Fruit fly (Drosophila melanogaster) whole organism, embryonic: ENCODE results near the gene CG14252.

Experiments used
- CG11085 ChIP-seq: fragments of 200-800 bp; sonication (Bioruptor generic); IDR thresholded peaks from 2 replicates; pipeline ENCODE4 v1.3.6; 2022; ENCODE audit warnings: missing biosample characterization, missing genetic modification characterization
- CG11398 ChIP-seq: fragments of 200-800 bp; sonication (Bioruptor generic); optimal IDR thresholded peaks from 2 replicates; lab custom pipeline; 2016; ENCODE audit warnings: missing biosample characterization, missing genetic modification characterization
- CG14710 ChIP-seq: fragments of 200-800 bp; sonication (Bioruptor generic); optimal IDR thresholded peaks from 3 replicates; lab custom pipeline; 2019; ENCODE audit warnings: missing biosample characterization, mild to moderate bottlenecking, missing genetic modification characterization, moderate library complexity
- CG33213 ChIP-seq: fragments of 200-800 bp; sonication (Bioruptor generic); optimal IDR thresholded peaks from 3 replicates; lab custom pipeline; 2016; ENCODE audit warnings: missing biosample characterization, missing genetic modification characterization
- CG4617 ChIP-seq: fragments of 200-800 bp; sonication (Bioruptor generic); optimal IDR thresholded peaks from 3 replicates; lab custom pipeline; 2016; ENCODE audit warnings: missing biosample characterization, missing genetic modification characterization, borderline replicate concordance
- Dfd ChIP-seq, 2 experiments: fragments of >200 bp; optimal IDR thresholded peaks; 2 replicates each; lab custom pipeline; 2017; ENCODE audit warnings: missing biosample characterization in 2 of 2, missing genetic modification characterization in 2 of 2
- MBD-R2 ChIP-seq: fragments of 200-800 bp; sonication (Bioruptor generic); IDR thresholded peaks from 2 replicates; pipeline ENCODE4 v1.3.6; 2022; ENCODE audit warnings: missing biosample characterization, missing genetic modification characterization
- Poxn ChIP-seq: fragments of 200-800 bp; sonication (Bioruptor generic); IDR thresholded peaks from 2 replicates; pipeline ENCODE4 v1.3.6; 2022; ENCODE audit warnings: missing biosample characterization, missing genetic modification characterization
- gt ChIP-seq: fragments of 200-800 bp; sonication (Bioruptor generic); IDR thresholded peaks from 2 replicates; pipeline ENCODE4 v1.3.6; 2022; ENCODE audit warnings: missing biosample characterization, missing genetic modification characterization
- klu ChIP-seq: fragments of 200-800 bp; sonication (Bioruptor generic); IDR thresholded peaks from 2 replicates; pipeline ENCODE4 v1.3.6; 2022; ENCODE audit warnings: missing biosample characterization, missing genetic modification characterization
- maf-S ChIP-seq: fragments of 200-800 bp; sonication (Bioruptor generic); optimal IDR thresholded peaks from 2 replicates; lab custom pipeline; 2016; ENCODE audit warnings: missing biosample characterization, missing genetic modification characterization
- trh ChIP-seq: fragments of 200-800 bp; sonication (Bioruptor generic); optimal IDR thresholded peaks from 2 replicates; lab custom pipeline; 2016; ENCODE audit warnings: missing biosample characterization, missing genetic modification characterization

dm6 chr3R:26936501-26936900 is 8.8 kb upstream of the CG14252 start:
- no peak for TF ChIP-seq CG4617
- no peak for TF ChIP-seq klu (GFP tag; lab: Robert Waterston, UW)
- TF ChIP-seq CG14710 (tag; lab: Kevin White, UChicago), result no peak
- TF ChIP-seq CG33213 (GFP tag; lab: Kevin White, UChicago), result no peak
- TF ChIP-seq gt (GFP tag; lab: Robert Waterston, UW), result no peak
- no peak for TF ChIP-seq Dfd (GFP tag; optimal IDR thresholded peaks at IDR 0.05; lab: Kevin White, UChicago)
- no peak for TF ChIP-seq maf-S (GFP tag; lab: Kevin White, UChicago)
- TF ChIP-seq CG11398 (GFP tag; lab: Kevin White, UChicago), result no peak
- TF ChIP-seq Poxn (GFP tag; lab: Robert Waterston, UW), result no peak
- TF ChIP-seq CG11085 (GFP tag; lab: Robert Waterston, UW), result no peak
- TF ChIP-seq trh (GFP tag; lab: Kevin White, UChicago), result no peak
- TF ChIP-seq MBD-R2 (GFP tag; lab: Robert Waterston, UW), result no peak
